Fruit fly (Drosophila melanogaster) whole organism, pupa: ENCODE results near the gene CG14397.

ENCODE experiments used
- CG32121 ChIP-seq: fragments of 200-800 bp; sonication (Bioruptor generic); IDR thresholded peaks from 2 replicates; pipeline ENCODE4 v1.3.6; 2022; ENCODE audit warnings: missing biosample characterization, missing genetic modification characterization
- EcR ChIP-seq: fragments of 200-800 bp; sonication (Bioruptor generic); optimal IDR thresholded peaks from 3 replicates; lab custom pipeline; 2019; ENCODE audit warnings: missing biosample characterization, missing genetic modification characterization, mild to moderate bottlenecking, moderate library complexity, missing genetic modification reagents
- Pif1B ChIP-seq: fragments of 200-800 bp; sonication (Bioruptor generic); optimal IDR thresholded peaks from 3 replicates; lab custom pipeline; 2016; ENCODE audit warnings: missing biosample characterization, missing genetic modification characterization
- gl ChIP-seq: fragments of 200-800 bp; sonication (Bioruptor generic); optimal IDR thresholded peaks from 2 replicates; lab custom pipeline; 2018; ENCODE audit warnings: missing biosample characterization, mild to moderate bottlenecking, missing genetic modification characterization

dm6 chr2L:21073300-21073699 is 17.7 kb upstream of the CG14397 start:
- TF ChIP-seq CG32121 (GFP tag; lab: Robert Waterston, UW) (no peak), Pif1B (GFP tag; lab: Kevin White, UChicago) (no peak), gl (no peak), EcR (GFP tag; lab: Kevin White, UChicago) (no peak)
